Worm (Caenorhabditis elegans) whole organism, mixed stage, embryonic: ENCODE data around the gene C03A3.9.

Source experiments
- M03D4.4 ChIP-seq: sonication (generic microtip); optimal IDR thresholded peaks from 2 replicates; lab custom pipeline; 2017; ENCODE audit warnings: mild to moderate bottlenecking, missing genetic modification characterization, missing compliant biosample characterization
- bed-3 ChIP-seq: fragments of 200-800 bp; sonication (Bioruptor generic); optimal IDR thresholded peaks from 3 replicates; lab custom pipeline; 2018; ENCODE audit warnings: mild to moderate bottlenecking, missing genetic modification characterization, moderate library complexity, missing compliant biosample characterization
- ceh-43 ChIP-seq: fragments of 200-800 bp; sonication (Bioruptor generic); optimal IDR thresholded peaks from 2 replicates; lab custom pipeline; 2018; ENCODE audit warnings: mild to moderate bottlenecking, missing genetic modification characterization, moderate library complexity, missing compliant biosample characterization
- ceh-83 ChIP-seq: fragments of 200-800 bp; sonication (Bioruptor generic); optimal IDR thresholded peaks from 2 replicates; lab custom pipeline; 2018; ENCODE audit warnings: mild to moderate bottlenecking, missing genetic modification characterization, missing compliant biosample characterization
- ces-1 ChIP-seq: fragments of 150-350 bp; optimal IDR thresholded peaks from 2 replicates; lab custom pipeline; 2014; ENCODE audit warnings: missing biosample characterization, missing genetic modification reagents, missing genetic modification characterization
- cnd-1 ChIP-seq: fragments of 200-800 bp; sonication (Bioruptor generic); optimal IDR thresholded peaks from 2 replicates; lab custom pipeline; 2018; ENCODE audit warnings: mild to moderate bottlenecking, missing genetic modification characterization, missing compliant biosample characterization
- elt-1 ChIP-seq: sonication (generic microtip); optimal IDR thresholded peaks from 2 replicates; lab custom pipeline; 2017; ENCODE audit warnings: missing genetic modification characterization, mild to moderate bottlenecking, missing compliant biosample characterization, antibody characterized with exemption, moderate library complexity, borderline replicate concordance; ENCODE audit not compliant: insufficient read depth
- flh-1 ChIP-seq: fragments of 200-800 bp; sonication (Bioruptor generic); optimal IDR thresholded peaks from 2 replicates; lab custom pipeline; 2018; ENCODE audit warnings: mild to moderate bottlenecking, missing genetic modification characterization, moderate library complexity, missing compliant biosample characterization
- ham-2 ChIP-seq: fragments of 200-800 bp; sonication (Bioruptor generic); optimal IDR thresholded peaks from 2 replicates; lab custom pipeline; 2018; ENCODE audit warnings: mild to moderate bottlenecking, missing genetic modification characterization, missing compliant biosample characterization
- hlh-1 ChIP-seq: fragments of 150-350 bp; optimal IDR thresholded peaks from 2 replicates; lab custom pipeline; 2014; ENCODE audit warnings: missing biosample characterization, missing genetic modification reagents, missing genetic modification characterization
- lin-13 ChIP-seq: fragments of 150-350 bp; optimal IDR thresholded peaks from 2 replicates; lab custom pipeline; 2014; ENCODE audit warnings: missing biosample characterization, missing genetic modification characterization
- lsy-2 ChIP-seq: fragments of 150-350 bp; optimal IDR thresholded peaks from 2 replicates; lab custom pipeline; 2014; ENCODE audit warnings: missing biosample characterization, missing genetic modification characterization
- mep-1 ChIP-seq: fragments of 150-350 bp; optimal IDR thresholded peaks from 2 replicates; lab custom pipeline; 2017; ENCODE audit warnings: missing biosample characterization, missing genetic modification reagents, missing genetic modification characterization, inconsistent platforms
- mls-2 ChIP-seq: sonication (generic microtip); optimal IDR thresholded peaks from 2 replicates; lab custom pipeline; 2016; ENCODE audit warnings: mild to moderate bottlenecking, missing genetic modification characterization, moderate library complexity, missing compliant biosample characterization
- nhr-12 ChIP-seq: fragments of 150-350 bp; optimal IDR thresholded peaks from 2 replicates; lab custom pipeline; 2014; ENCODE audit warnings: missing biosample characterization, missing genetic modification characterization
- nhr-2 ChIP-seq: fragments of 150-350 bp; optimal IDR thresholded peaks from 2 replicates; lab custom pipeline; 2014; ENCODE audit warnings: missing biosample characterization, missing genetic modification characterization
- nhr-237 ChIP-seq: fragments of 150-350 bp; optimal IDR thresholded peaks from 2 replicates; lab custom pipeline; 2014; ENCODE audit warnings: missing biosample characterization, missing genetic modification characterization
- nhr-76 ChIP-seq: sonication (generic microtip); optimal IDR thresholded peaks from 2 replicates; lab custom pipeline; 2017; ENCODE audit warnings: missing biosample characterization, missing genetic modification characterization
- pha-4 ChIP-seq: fragments of 150-350 bp; optimal IDR thresholded peaks from 2 replicates; lab custom pipeline; 2018; ENCODE audit warnings: missing biosample characterization, missing genetic modification reagents, missing genetic modification characterization
- sem-2 ChIP-seq: fragments of 200-800 bp; sonication (Bioruptor generic); optimal IDR thresholded peaks from 2 replicates; lab custom pipeline; 2018; ENCODE audit warnings: mild to moderate bottlenecking, missing genetic modification characterization, missing compliant biosample characterization
- snpc-4 ChIP-seq: fragments of 150-350 bp; optimal IDR thresholded peaks from 2 replicates; lab custom pipeline; 2014; ENCODE audit warnings: missing biosample characterization, missing genetic modification characterization
- sptf-1 ChIP-seq: sonication (generic microtip); optimal IDR thresholded peaks from 2 replicates; lab custom pipeline; 2017; ENCODE audit warnings: mild to moderate bottlenecking, missing genetic modification characterization, moderate library complexity, missing compliant biosample characterization
- unc-39 ChIP-seq: fragments of 150-350 bp; optimal IDR thresholded peaks from 2 replicates; lab custom pipeline; 2014; ENCODE audit warnings: missing biosample characterization, missing genetic modification characterization

Gene C03A3.9

ce11 chrX:11315392-11315791, 48.6 kb downstream of the C03A3.9 start, which contains the start of gene F08G12.11:
Gene F08G12.11 (minus strand): TSS chrX:11315572.
- TF ChIP-seq ceh-43 (GFP tag; lab: Kevin White, UChicago) (no peak), nhr-12 (no peak), flh-1 (GFP tag; lab: Kevin White, UChicago) (no peak), mls-2 (tag; lab: Kevin White, UChicago) (no peak), unc-39 (no peak), mep-1 (no peak), sptf-1 (tag; lab: Kevin White, UChicago) (no peak), ham-2 (GFP tag; lab: Kevin White, UChicago) (no peak), M03D4.4 (tag; lab: Kevin White, UChicago) (no peak), elt-1 (tag; lab: Kevin White, UChicago) (no peak), ceh-83 (GFP tag; lab: Kevin White, UChicago) (no peak), lin-13 (tag; lab: Kevin White, UChicago) (no peak), sem-2 (GFP tag; lab: Kevin White, UChicago) (no peak), cnd-1 (tag; lab: Kevin White, UChicago) (no peak), lsy-2 (tag; lab: Kevin White, UChicago) (no peak), snpc-4 (tag; lab: Kevin White, UChicago) (no peak)

ce11 chrX:11316750-11317149, 49.9 kb downstream of the C03A3.9 start, which contains the start of gene nlp-57:
Gene nlp-57 (plus strand): TSS chrX:11317050.
- TF ChIP-seq mep-1 (no peak), ham-2 (GFP tag; lab: Kevin White, UChicago) (no peak), nhr-76 (tag; lab: Kevin White, UChicago) (no peak), nhr-237 (no peak), ces-1 (GFP tag; lab: Kevin White, UChicago) (no peak), ceh-43 (GFP tag; lab: Kevin White, UChicago) (no peak), nhr-2 (no peak), bed-3 (GFP tag; lab: Kevin White, UChicago) (no peak), nhr-12 (no peak), hlh-1 (tag; lab: Kevin White, UChicago) (no peak), sem-2 (GFP tag; lab: Kevin White, UChicago) (no peak), M03D4.4 (tag; lab: Kevin White, UChicago) (no peak), pha-4 (no peak), ceh-83 (GFP tag; lab: Kevin White, UChicago) (no peak), lin-13 (tag; lab: Kevin White, UChicago) (no peak)
